Fruit fly (Drosophila melanogaster) S2 (cell line): ENCODE data around the gene GCC185.

Source experiments
- CG8478 ChIP-seq: fragments of >200 bp; optimal IDR thresholded peaks from 2 replicates; lab custom pipeline; 2018
- CTCF ChIP-seq, 2 experiments: fragments of >200 bp; optimal IDR thresholded peaks; 2 replicates each; lab custom pipeline; 2018

DNA sequence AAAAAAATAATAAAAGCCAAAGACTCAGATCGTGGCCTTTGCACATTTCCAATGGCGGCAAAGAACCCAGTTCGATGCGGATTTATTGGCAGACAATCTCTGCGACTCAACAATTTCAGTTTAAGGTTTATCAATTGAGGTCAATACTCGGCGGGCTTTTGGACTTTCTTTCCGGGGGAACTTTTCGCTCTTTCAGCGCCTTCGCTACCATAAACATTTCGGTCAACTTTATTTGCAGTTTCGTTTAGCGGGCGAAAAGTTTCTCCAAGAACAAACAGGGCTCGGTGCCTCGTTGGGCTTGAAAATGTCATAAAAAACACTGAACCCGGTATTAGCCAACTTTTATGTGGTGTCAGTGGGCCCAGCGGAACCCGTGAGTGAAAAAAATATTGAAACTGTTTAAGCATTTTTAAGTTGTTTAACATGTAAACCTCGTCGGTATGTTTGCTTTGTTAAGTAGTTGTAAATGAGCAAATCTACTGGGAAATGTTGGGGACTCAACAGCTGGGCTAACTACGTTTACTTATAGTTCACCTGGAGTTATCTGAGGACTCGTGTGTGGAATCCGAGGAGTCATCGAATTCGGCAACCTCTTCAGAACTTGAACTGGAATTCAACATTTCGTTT is 18.9 kb upstream of the GCC185 start:
- TF ChIP-seq CTCF (optimal IDR thresholded peaks at IDR 0.05; lab: Kevin White, UChicago) (no peak), CG8478 (lab: Kevin White, UChicago) (no peak)
